Fruit fly (Drosophila melanogaster) whole organism, prepupa: Measurements from ENCODE around the gene CrebB.

ENCODE experiments used
- Blimp-1 ChIP-seq: fragments of 200-800 bp; sonication (Bioruptor generic); optimal IDR thresholded peaks from 3 replicates; lab custom pipeline; 2017; ENCODE audit warnings: missing biosample characterization, missing genetic modification characterization, mild to moderate bottlenecking, moderate library complexity, missing genetic modification reagents
- CG10631 ChIP-seq: fragments of 200-800 bp; sonication (Bioruptor generic); optimal IDR thresholded peaks from 2 replicates; lab custom pipeline; 2016; ENCODE audit warnings: missing biosample characterization, missing genetic modification characterization
- CG10669 ChIP-seq: fragments of 200-800 bp; sonication (Bioruptor generic); optimal IDR thresholded peaks from 3 replicates; lab custom pipeline; 2018; ENCODE audit warnings: missing biosample characterization, mild to moderate bottlenecking, missing genetic modification characterization, moderate library complexity
- CG11294 ChIP-seq: fragments of 200-800 bp; sonication (Bioruptor generic); IDR thresholded peaks from 2 replicates; pipeline ENCODE4 v1.3.6; 2022; ENCODE audit warnings: missing biosample characterization, missing genetic modification characterization
- CG11762 ChIP-seq: fragments of 200-800 bp; sonication (Bioruptor generic); optimal IDR thresholded peaks from 3 replicates; lab custom pipeline; 2016; ENCODE audit warnings: missing biosample characterization, missing genetic modification characterization; ENCODE audit not compliant: insufficient read depth
- CG11902 ChIP-seq: fragments of 200-800 bp; sonication (Bioruptor generic); optimal IDR thresholded peaks from 3 replicates; lab custom pipeline; 2016; ENCODE audit warnings: missing biosample characterization, missing genetic modification characterization
- CG15336 ChIP-seq: fragments of 200-800 bp; sonication (Bioruptor generic); IDR thresholded peaks from 2 replicates; pipeline ENCODE4 v1.3.6; 2022; ENCODE audit warnings: missing biosample characterization, missing genetic modification characterization
- CG1621 ChIP-seq: fragments of 200-800 bp; sonication (Bioruptor generic); optimal IDR thresholded peaks from 3 replicates; lab custom pipeline; 2018; ENCODE audit warnings: missing biosample characterization, mild to moderate bottlenecking, missing genetic modification characterization
- CG16779 ChIP-seq: fragments of 200-800 bp; sonication (Bioruptor generic); optimal IDR thresholded peaks from 3 replicates; lab custom pipeline; 2017; ENCODE audit warnings: missing biosample characterization, mild to moderate bottlenecking, missing genetic modification characterization
- CG3032 ChIP-seq: fragments of 200-800 bp; optimal IDR thresholded peaks from 2 replicates; lab custom pipeline; 2019; ENCODE audit warnings: missing biosample characterization, mild to moderate bottlenecking, missing genetic modification characterization, moderate library complexity
- CG31627 ChIP-seq: fragments of 200-800 bp; sonication (Bioruptor generic); optimal IDR thresholded peaks from 3 replicates; lab custom pipeline; 2016; ENCODE audit warnings: missing biosample characterization, missing genetic modification characterization
- CG32006 ChIP-seq: fragments of 200-800 bp; sonication (Bioruptor generic); optimal IDR thresholded peaks from 3 replicates; lab custom pipeline; 2017; ENCODE audit warnings: missing biosample characterization, mild to moderate bottlenecking, missing genetic modification characterization
- CG34406 ChIP-seq: fragments of 200-800 bp; sonication (Bioruptor generic); optimal IDR thresholded peaks from 3 replicates; lab custom pipeline; 2016; ENCODE audit warnings: missing biosample characterization, missing genetic modification characterization
- CG4318 ChIP-seq: fragments of 200-800 bp; sonication (Bioruptor generic); optimal IDR thresholded peaks from 3 replicates; lab custom pipeline; 2017; ENCODE audit warnings: missing biosample characterization, mild to moderate bottlenecking, missing genetic modification characterization
- CG6276 ChIP-seq: fragments of 200-800 bp; sonication (Bioruptor generic); optimal IDR thresholded peaks from 2 replicates; lab custom pipeline; 2017; ENCODE audit warnings: missing biosample characterization, mild to moderate bottlenecking, missing genetic modification characterization
- CG6792 ChIP-seq: fragments of 200-800 bp; sonication (Bioruptor generic); optimal IDR thresholded peaks from 3 replicates; lab custom pipeline; 2016; ENCODE audit warnings: missing biosample characterization, missing genetic modification characterization
- CG8119 ChIP-seq: fragments of 200-800 bp; sonication (Bioruptor generic); IDR thresholded peaks from 3 replicates; pipeline ENCODE4 v1.3.6; 2022; ENCODE audit warnings: missing biosample characterization, missing genetic modification characterization
- CG8319 ChIP-seq: fragments of 200-800 bp; sonication (Bioruptor generic); optimal IDR thresholded peaks from 3 replicates; lab custom pipeline; 2016; ENCODE audit warnings: missing biosample characterization, missing genetic modification characterization
- CG8632 ChIP-seq: fragments of 200-800 bp; sonication (Bioruptor generic); optimal IDR thresholded peaks from 3 replicates; lab custom pipeline; 2016; ENCODE audit warnings: missing biosample characterization, missing genetic modification characterization
- CG9139 ChIP-seq: fragments of 200-800 bp; sonication (Bioruptor generic); optimal IDR thresholded peaks from 3 replicates; lab custom pipeline; 2017; ENCODE audit warnings: missing biosample characterization, mild to moderate bottlenecking, missing genetic modification characterization
- Eip75B ChIP-seq: fragments of 200-800 bp; sonication (Bioruptor generic); optimal IDR thresholded peaks from 3 replicates; lab custom pipeline; 2016; ENCODE audit warnings: missing biosample characterization, missing genetic modification characterization
- Eip78C ChIP-seq: fragments of 200-800 bp; sonication (Bioruptor generic); peaks from one replicate; lab custom pipeline; 2016; ENCODE audit warnings: missing biosample characterization, missing genetic modification characterization
- Ets96B ChIP-seq: fragments of 200-800 bp; optimal IDR thresholded peaks from 2 replicates; lab custom pipeline; 2019; ENCODE audit warnings: missing biosample characterization, mild to moderate bottlenecking, missing genetic modification characterization, moderate library complexity
- Gug ChIP-seq: fragments of 200-800 bp; sonication (Bioruptor generic); IDR thresholded peaks from 2 replicates; pipeline ENCODE4 v1.3.6; 2022; ENCODE audit warnings: missing biosample characterization, missing genetic modification characterization
- Hr39 ChIP-seq: fragments of 200-800 bp; sonication (Bioruptor generic); optimal IDR thresholded peaks from 2 replicates; lab custom pipeline; 2016; ENCODE audit warnings: missing biosample characterization, missing genetic modification characterization
- OdsH ChIP-seq: fragments of 200-800 bp; sonication (Bioruptor generic); optimal IDR thresholded peaks from 3 replicates; lab custom pipeline; 2016; ENCODE audit warnings: missing biosample characterization, missing genetic modification characterization
- Smox ChIP-seq: fragments of 200-800 bp; sonication (Bioruptor generic); optimal IDR thresholded peaks from 3 replicates; lab custom pipeline; 2016; ENCODE audit warnings: missing biosample characterization, missing genetic modification characterization
- Sox102F ChIP-seq: fragments of 200-800 bp; sonication (Bioruptor generic); optimal IDR thresholded peaks from 2 replicates; lab custom pipeline; 2016; ENCODE audit warnings: missing biosample characterization, mild to moderate bottlenecking, missing genetic modification characterization
- Sox14 ChIP-seq: fragments of 200-800 bp; sonication (Bioruptor generic); optimal IDR thresholded peaks from 3 replicates; lab custom pipeline; 2016; ENCODE audit warnings: missing biosample characterization, missing genetic modification characterization
- Sox15 ChIP-seq: fragments of 200-800 bp; sonication (Bioruptor generic); optimal IDR thresholded peaks from 3 replicates; lab custom pipeline; 2016; ENCODE audit warnings: missing biosample characterization, missing genetic modification characterization
- acj6 ChIP-seq: fragments of 200-800 bp; sonication (Bioruptor generic); optimal IDR thresholded peaks from 3 replicates; lab custom pipeline; 2016; ENCODE audit warnings: missing biosample characterization, missing genetic modification characterization
- dsx ChIP-seq: fragments of 200-800 bp; optimal IDR thresholded peaks from 3 replicates; lab custom pipeline; 2019; ENCODE audit warnings: missing biosample characterization, mild to moderate bottlenecking, missing genetic modification characterization, moderate library complexity; ENCODE audit not compliant: poor library complexity, severe bottlenecking
- eg ChIP-seq: fragments of 200-800 bp; sonication (Bioruptor generic); IDR thresholded peaks from 3 replicates; pipeline ENCODE4 v1.3.6; 2022; ENCODE audit warnings: missing biosample characterization, missing genetic modification characterization
- esn ChIP-seq: fragments of 200-800 bp; sonication (Bioruptor generic); optimal IDR thresholded peaks from 2 replicates; lab custom pipeline; 2016; ENCODE audit warnings: missing biosample characterization, mild to moderate bottlenecking, missing genetic modification characterization, moderate library complexity
- fd59A ChIP-seq: fragments of 200-800 bp; sonication (Bioruptor generic); optimal IDR thresholded peaks from 2 replicates; lab custom pipeline; 2017; ENCODE audit warnings: missing biosample characterization, mild to moderate bottlenecking, missing genetic modification characterization, missing genetic modification reagents
- fd85E ChIP-seq: fragments of 200-800 bp; sonication (Bioruptor generic); optimal IDR thresholded peaks from 3 replicates; lab custom pipeline; 2016; ENCODE audit warnings: missing biosample characterization, missing genetic modification characterization
- fkh ChIP-seq: fragments of 200-800 bp; sonication (Bioruptor generic); optimal IDR thresholded peaks from 3 replicates; lab custom pipeline; 2017; ENCODE audit warnings: missing biosample characterization, mild to moderate bottlenecking, missing genetic modification characterization, moderate library complexity
- lz ChIP-seq: fragments of 200-800 bp; sonication (Bioruptor generic); optimal IDR thresholded peaks from 3 replicates; lab custom pipeline; 2016; ENCODE audit warnings: missing biosample characterization, missing genetic modification characterization
- net ChIP-seq: fragments of 200-800 bp; sonication (Bioruptor generic); optimal IDR thresholded peaks from 3 replicates; lab custom pipeline; 2016; ENCODE audit warnings: missing biosample characterization, missing genetic modification characterization
- pdm3 ChIP-seq: fragments of 200-800 bp; sonication (Bioruptor generic); optimal IDR thresholded peaks from 3 replicates; lab custom pipeline; 2016; ENCODE audit warnings: missing biosample characterization, missing genetic modification characterization
- salr ChIP-seq, 2 experiments: fragments of 200-800 bp; sonication (Bioruptor generic); optimal IDR thresholded peaks; 3 replicates each; lab custom pipeline; 2016 to 2018; ENCODE audit warnings: missing biosample characterization in 2 of 2, missing genetic modification characterization in 2 of 2, mild to moderate bottlenecking in 1 of 2
- svp ChIP-seq: fragments of 200-800 bp; sonication (Bioruptor generic); peaks from one replicate; lab custom pipeline; 2016; ENCODE audit warnings: missing biosample characterization, missing genetic modification characterization
- topi ChIP-seq: fragments of 200-800 bp; sonication (Bioruptor generic); optimal IDR thresholded peaks from 3 replicates; lab custom pipeline; 2016; ENCODE audit warnings: missing biosample characterization, missing genetic modification characterization

Gene CrebB

DNA sequence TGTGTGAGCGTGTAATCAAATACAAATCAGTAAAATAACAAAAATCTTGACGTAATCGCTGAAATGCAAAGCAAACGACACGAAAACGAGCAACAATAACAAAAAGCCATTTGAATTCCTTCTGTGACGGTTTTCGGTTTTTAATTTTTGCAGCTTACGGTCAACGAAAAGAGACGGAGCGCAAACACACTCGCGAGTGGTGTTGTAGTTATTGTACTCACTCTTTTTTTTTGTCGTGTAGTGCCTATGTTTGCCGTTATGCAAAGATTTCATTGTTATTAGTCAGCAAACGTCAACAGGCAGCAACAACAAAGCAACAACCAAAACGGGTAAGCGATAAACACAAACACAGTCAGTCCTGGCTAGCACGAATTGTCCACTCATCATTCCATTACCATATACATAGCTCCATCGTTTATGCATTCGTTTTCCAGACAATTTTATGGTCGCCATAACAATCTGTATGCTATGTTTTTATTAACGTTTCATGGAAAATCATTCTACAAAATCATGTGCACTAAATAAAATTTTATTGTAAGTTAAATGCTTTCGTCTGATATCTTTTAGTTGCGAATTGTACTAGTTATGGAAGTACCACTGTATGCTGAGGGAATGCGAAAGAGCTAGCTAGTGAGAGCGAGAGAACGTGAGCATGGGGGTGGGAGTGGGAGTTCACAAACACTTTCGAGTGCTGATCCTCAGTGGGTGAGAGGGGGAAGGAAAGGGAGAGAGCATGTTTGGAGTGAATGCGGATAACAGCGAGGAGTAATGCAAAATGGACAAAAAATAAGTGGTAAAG, 893 bp downstream of the CrebB start (continued):
- TF ChIP-seq Blimp-1 (GFP tag; lab: Kevin White, UChicago) (peak; percentile 46), CG8632 (GFP tag; lab: Kevin White, UChicago) (peak; percentile 51), topi (GFP tag; lab: Kevin White, UChicago) (peak; percentile 78), CG10669 (peak; percentile 66), Smox (GFP tag; lab: Kevin White, UChicago) (peak; percentile 44), CG3032 (tag; lab: Kevin White, UChicago) (peak; percentile 66), CG16779 (tag; lab: Kevin White, UChicago) (peak; percentile 27), CG11902 (GFP tag; lab: Kevin White, UChicago) (peak; percentile 33), CG6792 (GFP tag; lab: Kevin White, UChicago) (peak; percentile 44), Hr39 (GFP tag; lab: Kevin White, UChicago) (peak; percentile 71), CG8319 (no peak), OdsH (GFP tag; lab: Kevin White, UChicago) (peak; percentile 53), Eip78C (GFP tag; lab: Kevin White, UChicago) (peak; percentile 93), CG11294 (GFP tag; lab: Robert Waterston, UW) (peak; percentile 72; the same call in 1 of the 2 replicates), fd59A (GFP tag; lab: Kevin White, UChicago) (peak; percentile 31), CG10631 (GFP tag; lab: Kevin White, UChicago) (peak; percentile 11), esn (GFP tag; lab: Kevin White, UChicago) (peak; percentile 67)
- TF ChIP-seq, all 60 proteins: peak for 53

DNA sequence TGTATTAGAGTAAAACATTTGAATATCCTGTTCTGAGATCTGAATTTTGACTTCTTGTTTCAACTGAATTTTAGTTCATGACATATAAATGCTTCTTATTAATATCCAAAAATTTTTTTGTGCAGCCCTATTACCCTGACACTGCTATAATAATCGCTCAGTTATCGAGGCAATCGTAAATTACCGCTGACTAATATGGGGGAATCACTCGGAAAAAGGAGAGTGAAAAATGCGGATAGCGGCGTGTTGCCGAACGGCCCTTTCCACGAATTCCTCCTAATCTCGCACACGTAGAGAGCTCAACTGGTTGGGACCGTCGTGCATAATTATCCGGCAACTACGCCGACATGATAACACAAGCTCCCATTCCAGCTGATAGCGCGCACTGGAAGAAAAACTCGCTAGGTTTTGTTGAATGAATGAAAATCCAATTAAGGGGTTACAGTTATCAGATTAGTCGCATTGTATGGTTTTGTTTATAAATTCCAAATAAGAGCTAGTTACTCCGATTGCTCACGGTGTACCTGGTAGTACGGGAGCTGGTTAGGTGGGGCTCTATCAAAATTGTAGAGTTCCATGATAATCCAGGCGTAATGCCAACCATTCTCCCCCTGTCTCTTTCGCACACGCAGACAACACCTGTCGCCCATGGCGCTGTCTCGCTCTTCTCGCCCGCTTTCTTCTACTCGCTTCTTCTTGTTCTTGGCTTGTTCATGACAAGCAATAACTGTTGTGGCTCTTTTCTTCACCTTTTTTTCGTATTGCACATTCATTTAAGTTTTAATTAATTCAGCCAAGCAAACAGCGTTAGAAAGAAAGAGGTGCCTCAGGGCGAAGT, 1.9 kb downstream of the CrebB start:
- TF ChIP-seq CG6276 (GFP tag; lab: Kevin White, UChicago) = peak; percentile 37
- TF ChIP-seq CG11762 (GFP tag; lab: Kevin White, UChicago) = no peak
- peak; percentile 32 for TF ChIP-seq acj6 (GFP tag; lab: Kevin White, UChicago)
- peak; percentile 38 for TF ChIP-seq OdsH (GFP tag; lab: Kevin White, UChicago)
- peak; percentile 22 for TF ChIP-seq CG8632 (GFP tag; lab: Kevin White, UChicago)
- no peak for TF ChIP-seq Ets96B (tag; lab: Kevin White, UChicago)
- TF ChIP-seq CG9139 (GFP tag; lab: Kevin White, UChicago) = no peak
- TF ChIP-seq CG8119 (GFP tag; lab: Robert Waterston, UW) = peak; percentile 57
- TF ChIP-seq esn (GFP tag; lab: Kevin White, UChicago) = peak; percentile 47
- peak; percentile 47 for TF ChIP-seq CG10669
- peak; percentile 32 for TF ChIP-seq Sox15 (GFP tag; lab: Kevin White, UChicago)
- peak; percentile 2 for TF ChIP-seq Eip75B (GFP tag; lab: Kevin White, UChicago)
- no peak for TF ChIP-seq Sox102F (GFP tag; lab: Kevin White, UChicago)
- TF ChIP-seq Sox14 (GFP tag; lab: Kevin White, UChicago) = peak; percentile 28
- peak; percentile 39 for TF ChIP-seq pdm3 (GFP tag; lab: Kevin White, UChicago)
- TF ChIP-seq CG6792 (GFP tag; lab: Kevin White, UChicago) = peak; percentile 34
- TF ChIP-seq Gug = peak; percentile 73
- peak; percentile 36 for TF ChIP-seq CG15336 (GFP tag; lab: Robert Waterston, UW)
- no peak for TF ChIP-seq CG16779 (tag; lab: Kevin White, UChicago)
- no peak for TF ChIP-seq fkh
- TF ChIP-seq fd85E (GFP tag; lab: Kevin White, UChicago) = no peak
- peak; percentile 30 for TF ChIP-seq lz
- TF ChIP-seq svp = peak; percentile 88
- TF ChIP-seq eg (GFP tag; lab: Robert Waterston, UW) = peak; percentile 86
- peak; percentile 30 for TF ChIP-seq CG31627 (GFP tag; lab: Kevin White, UChicago)
- peak; percentile 63 for TF ChIP-seq CG11294 (GFP tag; lab: Robert Waterston, UW)
- peak; percentile 35 to 41 for TF ChIP-seq salr (GFP tag; optimal IDR thresholded peaks at IDR 0.05; lab: Kevin White, UChicago)
- TF ChIP-seq Smox (GFP tag; lab: Kevin White, UChicago) = peak; percentile 35
- TF ChIP-seq CG8319 = no peak
- TF ChIP-seq CG3032 (tag; lab: Kevin White, UChicago) = no peak
- TF ChIP-seq Eip78C (GFP tag; lab: Kevin White, UChicago) = peak; percentile 88
- TF ChIP-seq CG34406 = peak; percentile 18
- peak; percentile 10 for TF ChIP-seq Hr39 (GFP tag; lab: Kevin White, UChicago)
- peak; percentile 31 for TF ChIP-seq topi (GFP tag; lab: Kevin White, UChicago)
- peak; percentile 48 for TF ChIP-seq net
- TF ChIP-seq dsx (GFP tag; lab: Kevin White, UChicago) = no peak
- TF ChIP-seq CG11902 (GFP tag; lab: Kevin White, UChicago) = peak; percentile 39
- peak; percentile 51 for TF ChIP-seq CG4318 (GFP tag; lab: Kevin White, UChicago)
- TF ChIP-seq CG32006 (GFP tag; lab: Kevin White, UChicago) = peak; percentile 72
- TF ChIP-seq CG1621 (tag; lab: Kevin White, UChicago) = peak; percentile 16
